Fruit fly (Drosophila melanogaster) whole organism, embryonic: ENCODE data around the gene CG7739.

Source experiments
- Aef1 ChIP-seq: fragments of 200-800 bp; sonication (Bioruptor generic); IDR thresholded peaks from 3 replicates; pipeline ENCODE4 v1.3.6; 2022; ENCODE audit warnings: missing biosample characterization, missing genetic modification characterization
- CG10321 ChIP-seq: fragments of 200-800 bp; sonication (Bioruptor generic); IDR thresholded peaks from 2 replicates; pipeline ENCODE4 v1.3.6; 2022; ENCODE audit warnings: missing biosample characterization, missing genetic modification characterization
- CG10366 ChIP-seq: fragments of 200-800 bp; sonication (Bioruptor generic); IDR thresholded peaks from 2 replicates; pipeline ENCODE4 v1.3.6; 2022; ENCODE audit warnings: missing biosample characterization, missing genetic modification characterization
- CG10654 ChIP-seq: fragments of 200-800 bp; sonication (Bioruptor generic); optimal IDR thresholded peaks from 2 replicates; lab custom pipeline; 2016; ENCODE audit warnings: missing biosample characterization, missing genetic modification characterization
- CG12942 ChIP-seq: fragments of 200-800 bp; sonication (Bioruptor generic); optimal IDR thresholded peaks from 3 replicates; lab custom pipeline; 2016; ENCODE audit warnings: missing biosample characterization, missing genetic modification characterization
- CG14860 ChIP-seq: fragments of 200-800 bp; sonication (Bioruptor generic); IDR thresholded peaks from 3 replicates; pipeline ENCODE4 v1.3.6; 2022; ENCODE audit warnings: missing biosample characterization, missing genetic modification characterization; ENCODE audit not compliant: partially characterized antibody
- CG17612 ChIP-seq: fragments of 200-800 bp; sonication (Bioruptor generic); IDR thresholded peaks from 2 replicates; pipeline ENCODE4 v1.3.6; 2022; ENCODE audit warnings: missing biosample characterization, missing genetic modification characterization
- CG18011 ChIP-seq: fragments of 200-800 bp; sonication (Bioruptor generic); optimal IDR thresholded peaks from 2 replicates; lab custom pipeline; 2017; ENCODE audit warnings: missing biosample characterization, missing genetic modification characterization, mild to moderate bottlenecking, moderate library complexity, missing genotype
- CG18599 ChIP-seq: fragments of 200-800 bp; sonication (Bioruptor generic); optimal IDR thresholded peaks from 3 replicates; lab custom pipeline; 2017; ENCODE audit warnings: missing biosample characterization, missing genetic modification characterization, mild to moderate bottlenecking, moderate library complexity, missing genetic modification reagents
- CG34224 ChIP-seq: fragments of 200-800 bp; sonication (Bioruptor generic); IDR thresholded peaks from 3 replicates; pipeline ENCODE4 v1.3.6; 2022; ENCODE audit warnings: missing biosample characterization, missing genetic modification characterization; ENCODE audit not compliant: partially characterized antibody
- CG34422 ChIP-seq: fragments of 200-800 bp; sonication (Bioruptor generic); IDR thresholded peaks from 3 replicates; pipeline ENCODE4 v1.3.6; 2022; ENCODE audit warnings: missing biosample characterization, missing genetic modification characterization
- CG5245 ChIP-seq: fragments of 200-800 bp; sonication (Bioruptor generic); optimal IDR thresholded peaks from 3 replicates; lab custom pipeline; 2016; ENCODE audit warnings: missing biosample characterization, missing genetic modification characterization
- CG8281 ChIP-seq: fragments of 200-800 bp; sonication (Bioruptor generic); optimal IDR thresholded peaks from 2 replicates; lab custom pipeline; 2018; ENCODE audit warnings: missing biosample characterization, mild to moderate bottlenecking, missing genetic modification characterization, moderate library complexity
- CG8478 ChIP-seq: fragments of >200 bp; optimal IDR thresholded peaks from 2 replicates; lab custom pipeline; 2018
- CG9727 ChIP-seq: fragments of 200-800 bp; sonication (Bioruptor generic); optimal IDR thresholded peaks from 3 replicates; lab custom pipeline; 2017; ENCODE audit warnings: missing biosample characterization, mild to moderate bottlenecking, missing genetic modification characterization
- CG9932 ChIP-seq: fragments of 200-800 bp; sonication (Bioruptor generic); IDR thresholded peaks from 2 replicates; pipeline ENCODE4 v1.3.6; 2022; ENCODE audit warnings: missing biosample characterization, missing genetic modification characterization
- Chrac-16 ChIP-seq: fragments of 200-800 bp; sonication (Bioruptor generic); optimal IDR thresholded peaks from 3 replicates; lab custom pipeline; 2016; ENCODE audit warnings: missing biosample characterization, missing genetic modification characterization
- CoRest ChIP-seq: fragments of 200-800 bp; sonication (Bioruptor generic); optimal IDR thresholded peaks from 3 replicates; lab custom pipeline; 2018; ENCODE audit warnings: missing biosample characterization, mild to moderate bottlenecking, missing genetic modification characterization, moderate library complexity
- CrebB ChIP-seq: fragments of 200-800 bp; sonication (Bioruptor generic); optimal IDR thresholded peaks from 3 replicates; lab custom pipeline; 2018; ENCODE audit warnings: missing biosample characterization, mild to moderate bottlenecking, missing genetic modification characterization
- Elba2 ChIP-seq: fragments of 200-800 bp; sonication (Bioruptor generic); optimal IDR thresholded peaks from 3 replicates; lab custom pipeline; 2016; ENCODE audit warnings: missing biosample characterization, missing genetic modification characterization
- Ets65A ChIP-seq: fragments of 200-800 bp; sonication (Bioruptor generic); peaks from one replicate; lab custom pipeline; 2016; ENCODE audit warnings: missing biosample characterization, missing genetic modification characterization
- Gsc ChIP-seq: fragments of 200-800 bp; sonication (Bioruptor generic); IDR thresholded peaks from 2 replicates; pipeline ENCODE4 v1.3.6; 2022; ENCODE audit warnings: missing biosample characterization, missing genetic modification characterization
- HLH3B ChIP-seq: fragments of 200-800 bp; sonication (Bioruptor generic); IDR thresholded peaks from 2 replicates; pipeline ENCODE4 v1.3.6; 2022; ENCODE audit warnings: missing biosample characterization, missing genetic modification characterization
- HLH4C ChIP-seq: fragments of 200-800 bp; sonication (Bioruptor generic); IDR thresholded peaks from 3 replicates; pipeline ENCODE4 v1.3.6; 2022; ENCODE audit warnings: missing biosample characterization, missing genetic modification characterization; ENCODE audit not compliant: partially characterized antibody
- HLH54F ChIP-seq: fragments of 200-800 bp; sonication (Bioruptor generic); optimal IDR thresholded peaks from 3 replicates; lab custom pipeline; 2016; ENCODE audit warnings: missing biosample characterization, missing genetic modification characterization
- Nf-YB ChIP-seq: fragments of 200-800 bp; sonication (Bioruptor generic); optimal IDR thresholded peaks from 3 replicates; lab custom pipeline; 2019; ENCODE audit warnings: missing biosample characterization, mild to moderate bottlenecking, missing genetic modification characterization, moderate library complexity
- Oaz ChIP-seq: fragments of 200-800 bp; sonication (Bioruptor generic); IDR thresholded peaks from 2 replicates; pipeline ENCODE4 v1.3.6; 2022; ENCODE audit warnings: missing biosample characterization, missing genetic modification characterization
- Rx ChIP-seq: fragments of 200-800 bp; sonication (Bioruptor generic); IDR thresholded peaks from 2 replicates; pipeline ENCODE4 v1.3.6; 2022; ENCODE audit warnings: missing biosample characterization, missing genetic modification characterization
- Sry-δ ChIP-seq: fragments of 200-800 bp; sonication (Bioruptor generic); optimal IDR thresholded peaks from 2 replicates; lab custom pipeline; 2016; ENCODE audit warnings: missing biosample characterization, missing genetic modification characterization
- TFAM ChIP-seq: fragments of 200-800 bp; sonication (Bioruptor generic); optimal IDR thresholded peaks from 2 replicates; lab custom pipeline; 2017; ENCODE audit warnings: missing biosample characterization, missing genetic modification characterization, inconsistent platforms
- Tbp ChIP-seq: fragments of >200 bp; optimal IDR thresholded peaks from 2 replicates; lab custom pipeline; 2018; ENCODE audit warnings: missing biosample characterization, missing genetic modification characterization
- Xrp1 ChIP-seq: fragments of 200-800 bp; sonication (Bioruptor generic); IDR thresholded peaks from 2 replicates; pipeline ENCODE4 v1.3.6; 2022; ENCODE audit warnings: missing biosample characterization, missing genetic modification characterization
- amos ChIP-seq: fragments of 200-800 bp; sonication (Bioruptor generic); IDR thresholded peaks from 2 replicates; pipeline ENCODE4 v1.3.6; 2022; ENCODE audit warnings: missing biosample characterization, missing genetic modification characterization; ENCODE audit not compliant: partially characterized antibody
- aop ChIP-seq: fragments of 200-800 bp; sonication (Bioruptor generic); IDR thresholded peaks from 2 replicates; pipeline ENCODE4 v1.3.6; 2022; ENCODE audit warnings: missing biosample characterization, missing genetic modification characterization
- btn ChIP-seq: fragments of 200-800 bp; sonication (Bioruptor generic); optimal IDR thresholded peaks from 2 replicates; lab custom pipeline; 2016; ENCODE audit warnings: missing biosample characterization, missing genetic modification characterization
- ci ChIP-seq: fragments of 200-800 bp; sonication (Bioruptor generic); IDR thresholded peaks from 3 replicates; pipeline ENCODE4 v1.3.6; 2022; ENCODE audit warnings: missing biosample characterization, missing genetic modification characterization
- crp ChIP-seq, 2 experiments: fragments of 200-800 bp; sonication (Bioruptor generic); optimal IDR thresholded peaks; 2 replicates in 1 of 2; 3 replicates in 1 of 2; lab custom pipeline; 2017; ENCODE audit warnings: missing biosample characterization in 2 of 2, missing genetic modification characterization in 2 of 2, mild to moderate bottlenecking in 1 of 2, moderate library complexity in 1 of 2
- dimm ChIP-seq: fragments of 200-800 bp; sonication (Bioruptor generic); IDR thresholded peaks from 2 replicates; pipeline ENCODE4 v1.3.6; 2022; ENCODE audit warnings: missing biosample characterization, missing genetic modification characterization
- grau ChIP-seq: fragments of 200-800 bp; optimal IDR thresholded peaks from 3 replicates; lab custom pipeline; 2019; ENCODE audit warnings: missing biosample characterization, mild to moderate bottlenecking, missing genetic modification characterization, moderate library complexity
- gsb ChIP-seq: fragments of 200-800 bp; sonication (Bioruptor generic); IDR thresholded peaks from 2 replicates; pipeline ENCODE4 v1.3.6; 2022; ENCODE audit warnings: missing biosample characterization, missing genetic modification characterization
- hbn ChIP-seq: fragments of 200-800 bp; sonication (Bioruptor generic); IDR thresholded peaks from 2 replicates; pipeline ENCODE4 v1.3.6; 2022; ENCODE audit warnings: missing biosample characterization, missing genetic modification characterization; ENCODE audit not compliant: partially characterized antibody
- ind ChIP-seq: fragments of 200-800 bp; sonication (Bioruptor generic); optimal IDR thresholded peaks from 3 replicates; lab custom pipeline; 2016; ENCODE audit warnings: missing biosample characterization, missing genetic modification characterization
- nmo ChIP-seq: fragments of 200-800 bp; sonication (Bioruptor generic); optimal IDR thresholded peaks from 2 replicates; lab custom pipeline; 2018; ENCODE audit warnings: missing biosample characterization, mild to moderate bottlenecking, missing genetic modification characterization, moderate library complexity
- ranshi ChIP-seq: fragments of 200-800 bp; sonication (Bioruptor generic); IDR thresholded peaks from 2 replicates; pipeline ENCODE4 v1.3.6; 2022; ENCODE audit warnings: missing biosample characterization, missing genetic modification characterization
- rib ChIP-seq: fragments of 200-800 bp; sonication (Bioruptor generic); IDR thresholded peaks from 2 replicates; pipeline ENCODE4 v1.3.6; 2022; ENCODE audit warnings: missing biosample characterization, missing genetic modification characterization
- schlank ChIP-seq: fragments of 200-800 bp; sonication (Bioruptor generic); optimal IDR thresholded peaks from 2 replicates; lab custom pipeline; 2018; ENCODE audit warnings: missing biosample characterization, mild to moderate bottlenecking, missing genetic modification characterization
- tna ChIP-seq: fragments of 200-800 bp; sonication (Bioruptor generic); IDR thresholded peaks from 2 replicates; pipeline ENCODE4 v1.3.6; 2022; ENCODE audit warnings: missing biosample characterization, missing genetic modification characterization; ENCODE audit not compliant: partially characterized antibody
- trem ChIP-seq: fragments of 200-800 bp; optimal IDR thresholded peaks from 3 replicates; lab custom pipeline; 2019; ENCODE audit warnings: missing biosample characterization, mild to moderate bottlenecking, missing genetic modification characterization, moderate library complexity
- trh ChIP-seq: fragments of 200-800 bp; sonication (Bioruptor generic); optimal IDR thresholded peaks from 2 replicates; lab custom pipeline; 2016; ENCODE audit warnings: missing biosample characterization, missing genetic modification characterization
- ttk ChIP-seq: fragments of 200-800 bp; sonication (Bioruptor generic); IDR thresholded peaks from 2 replicates; pipeline ENCODE4 v2.1.2; 2022; ENCODE audit warnings: missing biosample characterization, missing genetic modification characterization
- wdn ChIP-seq: fragments of 200-800 bp; sonication (Bioruptor generic); IDR thresholded peaks from 2 replicates; pipeline ENCODE4 v1.3.6; 2022; ENCODE audit warnings: missing biosample characterization, missing genetic modification characterization

Gene CG7739

dm6 chr3L:15553993-15554644 lies 8.7 kb downstream of the CG7739 start, which contains the start of gene AGO2 (continued):
- TF ChIP-seq HLH54F: no peak
- TF ChIP-seq amos (GFP tag; lab: Robert Waterston, UW): peak; percentile 74
- no peak for TF ChIP-seq CG8478
- TF ChIP-seq CG12942 (GFP tag; lab: Kevin White, UChicago): no peak
- TF ChIP-seq ci (GFP tag; lab: Robert Waterston, UW): no peak
- no peak for TF ChIP-seq CG9727 (GFP tag; lab: Kevin White, UChicago)
- peak; percentile 83 for TF ChIP-seq CG34224 (GFP tag; lab: Robert Waterston, UW)
- TF ChIP-seq ttk: no peak; the same call in 1 of the 2 replicates
- TF ChIP-seq schlank (tag; lab: Kevin White, UChicago): no peak
- TF ChIP-seq aop: no peak
- TF ChIP-seq CG18011 (GFP tag; lab: Kevin White, UChicago): no peak
- no peak for TF ChIP-seq trh
- no peak for TF ChIP-seq Chrac-16 (GFP tag; lab: Kevin White, UChicago)
- TF ChIP-seq CrebB (tag; lab: Kevin White, UChicago): peak; percentile 30
- TF ChIP-seq Elba2 (GFP tag; lab: Kevin White, UChicago): no peak
- TF ChIP-seq ranshi (GFP tag; lab: Robert Waterston, UW): no peak
- no peak for TF ChIP-seq Gsc
- no peak for TF ChIP-seq CG17612 (GFP tag; lab: Robert Waterston, UW)
- no peak for TF ChIP-seq wdn (GFP tag; lab: Robert Waterston, UW)
- peak; percentile 18 for TF ChIP-seq nmo
- no peak for TF ChIP-seq ind (GFP tag; lab: Kevin White, UChicago)
- no peak for TF ChIP-seq TFAM (GFP tag; lab: Kevin White, UChicago)
- peak; percentile 75 for TF ChIP-seq tna (GFP tag; lab: Robert Waterston, UW)
- TF ChIP-seq CG5245: no peak
- TF ChIP-seq btn (GFP tag; lab: Kevin White, UChicago): no peak
- TF ChIP-seq crp (GFP tag; optimal IDR thresholded peaks at IDR 0.05; lab: Kevin White, UChicago): peak in 1 of 2 experiments; percentile 26
- peak; percentile 23 for TF ChIP-seq CoRest (tag; lab: Kevin White, UChicago)
- TF ChIP-seq CG10366: no peak
- TF ChIP-seq CG10654 (GFP tag; lab: Kevin White, UChicago): no peak
- TF ChIP-seq hbn: peak; percentile 50
- TF ChIP-seq HLH4C (GFP tag; lab: Robert Waterston, UW): peak; percentile 77
- TF ChIP-seq Aef1 (GFP tag; lab: Robert Waterston, UW): peak; percentile 70
- no peak for TF ChIP-seq grau (tag; lab: Kevin White, UChicago)
- TF ChIP-seq CG18599 (GFP tag; lab: Kevin White, UChicago): no peak
- TF ChIP-seq Rx (GFP tag; lab: Robert Waterston, UW): no peak
- no peak for TF ChIP-seq gsb (GFP tag; lab: Robert Waterston, UW)
- TF ChIP-seq CG8281 (tag; lab: Kevin White, UChicago): no peak
- no peak for TF ChIP-seq CG10321 (GFP tag; lab: Robert Waterston, UW)
- no peak for TF ChIP-seq Tbp (GFP tag; lab: Kevin White, UChicago)
- peak; percentile 76; the same call in 1 of the 3 replicates for TF ChIP-seq CG34422
- TF ChIP-seq Xrp1: peak; percentile 41; the same call in 1 of the 2 replicates
- no peak for TF ChIP-seq dimm (GFP tag; lab: Robert Waterston, UW)
- TF ChIP-seq Ets65A: no peak
- TF ChIP-seq Sry-δ: peak; percentile 95
- no peak for TF ChIP-seq Oaz (GFP tag; lab: Robert Waterston, UW)
- peak; percentile 66 for TF ChIP-seq trem (tag; lab: Kevin White, UChicago)
- TF ChIP-seq Nf-YB (GFP tag; lab: Kevin White, UChicago): no peak
- no peak for TF ChIP-seq CG9932
- TF ChIP-seq HLH3B (GFP tag; lab: Robert Waterston, UW): no peak
- TF ChIP-seq rib (GFP tag; lab: Robert Waterston, UW): no peak
- peak; percentile 59; the same call in 2 of the 3 replicates for TF ChIP-seq CG14860
